Fruit fly (Drosophila melanogaster): Measurements from ENCODE around the gene meru.
A peak's percentile ranks its signal among the peaks of the same experiment; 100 is the strongest.

The meru gene

dm6 chr3L:15834877-15835555 is 8.8 kb downstream of the meru start, which contains the start of gene CG18081 (continued):
- peak; percentile 14 for TF ChIP-seq CHES-1-like (GFP tag; optimal IDR thresholded peaks at IDR 0.05)
- TF ChIP-seq Trl (optimal IDR thresholded peaks at IDR 0.05): no peak
- no peak for TF ChIP-seq Trl (GFP tag; optimal IDR thresholded peaks at IDR 0.05)
- no peak for TF ChIP-seq CG4707 (GFP tag; optimal IDR thresholded peaks at IDR 0.05)
- no peak for TF ChIP-seq Side (GFP tag; optimal IDR thresholded peaks at IDR 0.05)
- TF ChIP-seq NfI (GFP tag; optimal IDR thresholded peaks at IDR 0.05): no peak
- no peak for TF ChIP-seq CG6654 (GFP tag; optimal IDR thresholded peaks at IDR 0.05)
- no peak for TF ChIP-seq PHDP (tag; optimal IDR thresholded peaks at IDR 0.05)
- peak; percentile 14; the same call in 1 of the 2 replicates for TF ChIP-seq CG13287 (GFP tag; IDR thresholded peaks at IDR 0.05; ENCODE audit: partially characterized antibody)
- TF ChIP-seq Lhr (GFP tag; optimal IDR thresholded peaks at IDR 0.05): peak; percentile 57
- TF ChIP-seq trem (tag; optimal IDR thresholded peaks at IDR 0.05): peak; percentile 52
- TF ChIP-seq CG14860 (GFP tag; IDR thresholded peaks at IDR 0.05; ENCODE audit: partially characterized antibody): no peak
- TF ChIP-seq pita (GFP tag; optimal IDR thresholded peaks at IDR 0.05): peak; percentile 69
- TF ChIP-seq prd (optimal IDR thresholded peaks at IDR 0.05): no peak
- no peak for TF ChIP-seq prd (GFP tag; IDR thresholded peaks at IDR 0.05)
- peak; percentile 82 for TF ChIP-seq MESR4 (GFP tag; optimal IDR thresholded peaks at IDR 0.05)
- TF ChIP-seq CG17361 (GFP tag; IDR thresholded peaks at IDR 0.05): 0 out of 3 replicates have a peak, but pooled peaks have one; percentile 16
- TF ChIP-seq CG2116 (GFP tag; optimal IDR thresholded peaks at IDR 0.05): peak; percentile 27
- TF ChIP-seq sisA (GFP tag; IDR thresholded peaks at IDR 0.05): no peak
- peak; percentile 15 for TF ChIP-seq CG8924 (tag; optimal IDR thresholded peaks at IDR 0.05)
- no peak for TF ChIP-seq CG13296 (GFP tag; optimal IDR thresholded peaks at IDR 0.05)
- no peak for TF ChIP-seq CG34422 (GFP tag; IDR thresholded peaks at IDR 0.05)
- TF ChIP-seq CG7839 (tag; optimal IDR thresholded peaks at IDR 0.05): no peak
- TF ChIP-seq HmgD (GFP tag; optimal IDR thresholded peaks at IDR 0.05): no peak
- TF ChIP-seq CG9797 (GFP tag; optimal IDR thresholded peaks at IDR 0.05): peak; percentile 70
- peak; percentile 27 for TF ChIP-seq grau (tag; optimal IDR thresholded peaks at IDR 0.05)
- TF ChIP-seq nmo (GFP tag; optimal IDR thresholded peaks at IDR 0.05): peak; percentile 36
- TF ChIP-seq CG7745 (tag; optimal IDR thresholded peaks at IDR 0.05): no peak
- TF ChIP-seq Xrp1 (GFP tag; IDR thresholded peaks at IDR 0.05): no peak
- no peak for TF ChIP-seq CG1647 (GFP tag; optimal IDR thresholded peaks at IDR 0.05)
- TF ChIP-seq gro (GFP tag; optimal IDR thresholded peaks at IDR 0.05): peak; percentile 58
- TF ChIP-seq CoRest (tag; optimal IDR thresholded peaks at IDR 0.05): peak; percentile 43
- TF ChIP-seq phol (tag; optimal IDR thresholded peaks at IDR 0.05): peak; percentile 25
- no peak for TF ChIP-seq Opbp (GFP tag; IDR thresholded peaks at IDR 0.05; ENCODE audit: partially characterized antibody)
- no peak for TF ChIP-seq dmrt11E (tag; optimal IDR thresholded peaks at IDR 0.05)
- TF ChIP-seq CG13775 (GFP tag; optimal IDR thresholded peaks at IDR 0.05): no peak
- TF ChIP-seq sima (GFP tag; optimal IDR thresholded peaks at IDR 0.05): no peak
- TF ChIP-seq dm (GFP tag; optimal IDR thresholded peaks at IDR 0.05): peak; percentile 15
- peak; percentile 6 for TF ChIP-seq exex (tag; optimal IDR thresholded peaks at IDR 0.05)
- peak; percentile 50; the same call in 2 of the 3 replicates for TF ChIP-seq row (GFP tag; IDR thresholded peaks at IDR 0.05)
- TF ChIP-seq E2f2 (GFP tag; IDR thresholded peaks at IDR 0.05): peak; percentile 22; the same call in 1 of the 2 replicates
- TF ChIP-seq CG12219 (GFP tag; optimal IDR thresholded peaks at IDR 0.05): no peak
- TF ChIP-seq CTCF (GFP tag; optimal IDR thresholded peaks at IDR 0.05): peak; percentile 29
- TF ChIP-seq CG15514 (GFP tag; optimal IDR thresholded peaks at IDR 0.05): peak; percentile 49
- TF ChIP-seq bbx (GFP tag; IDR thresholded peaks at IDR 0.05; ENCODE audit: partially characterized antibody): no peak
- no peak for TF ChIP-seq CG5180 (GFP tag; optimal IDR thresholded peaks at IDR 0.05)
- TF ChIP-seq CG11247 (GFP tag; IDR thresholded peaks at IDR 0.05): no peak
- TF ChIP-seq CG11456 (GFP tag; IDR thresholded peaks at IDR 0.05): no peak
- TF ChIP-seq Sry-δ (GFP tag; optimal IDR thresholded peaks at IDR 0.05): peak; percentile 20
- TF ChIP-seq HmgZ (tag; optimal IDR thresholded peaks at IDR 0.05): peak; percentile 60

Measured in whole organism, embryonic.